Fruit fly (Drosophila melanogaster) whole organism, embryonic: ENCODE measurements around the gene Naa20A.

Source experiments
- Aef1 ChIP-seq: fragments of 200-800 bp; sonication (Bioruptor generic); IDR thresholded peaks from 3 replicates; pipeline ENCODE4 v1.3.6; 2022; ENCODE audit warnings: missing biosample characterization, missing genetic modification characterization
- Atf-2 ChIP-seq: fragments of 200-800 bp; sonication (Bioruptor generic); optimal IDR thresholded peaks from 2 replicates; lab custom pipeline; 2016; ENCODE audit warnings: missing biosample characterization, missing genetic modification characterization
- B-H2 ChIP-seq: fragments of 200-800 bp; sonication (Bioruptor generic); optimal IDR thresholded peaks from 2 replicates; lab custom pipeline; 2018; ENCODE audit warnings: missing biosample characterization, mild to moderate bottlenecking, missing genetic modification characterization
- CG12236 ChIP-seq: fragments of 200-800 bp; sonication (Bioruptor generic); optimal IDR thresholded peaks from 2 replicates; lab custom pipeline; 2016; ENCODE audit warnings: missing biosample characterization, missing genetic modification characterization
- CG12299 ChIP-seq: fragments of 200-800 bp; sonication (Bioruptor generic); optimal IDR thresholded peaks from 2 replicates; lab custom pipeline; 2018; ENCODE audit warnings: missing biosample characterization, mild to moderate bottlenecking, missing genetic modification characterization
- CG12744 ChIP-seq: fragments of 200-800 bp; sonication (Bioruptor generic); optimal IDR thresholded peaks from 2 replicates; lab custom pipeline; 2016; ENCODE audit warnings: missing biosample characterization, missing genetic modification characterization
- CG13424 ChIP-seq: fragments of 200-800 bp; sonication (Bioruptor generic); optimal IDR thresholded peaks from 2 replicates; lab custom pipeline; 2019; ENCODE audit warnings: missing biosample characterization, mild to moderate bottlenecking, missing genetic modification characterization, moderate library complexity
- CG15479 ChIP-seq: fragments of 200-800 bp; sonication (Bioruptor generic); optimal IDR thresholded peaks from 3 replicates; lab custom pipeline; 2019; ENCODE audit warnings: missing biosample characterization, mild to moderate bottlenecking, missing genetic modification characterization, moderate library complexity
- CG15601 ChIP-seq: fragments of 200-800 bp; sonication (Bioruptor generic); optimal IDR thresholded peaks from 3 replicates; lab custom pipeline; 2019; ENCODE audit warnings: missing biosample characterization, mild to moderate bottlenecking, missing genetic modification characterization, moderate library complexity
- CG1792 ChIP-seq: fragments of 200-800 bp; sonication (Bioruptor generic); optimal IDR thresholded peaks from 2 replicates; lab custom pipeline; 2016; ENCODE audit warnings: missing biosample characterization, missing genetic modification characterization
- CG2120 ChIP-seq: fragments of 200-800 bp; sonication (Bioruptor generic); optimal IDR thresholded peaks from 3 replicates; lab custom pipeline; 2016; ENCODE audit warnings: missing biosample characterization, missing genetic modification characterization
- CG31365 ChIP-seq: fragments of 200-800 bp; sonication (Bioruptor generic); optimal IDR thresholded peaks from 2 replicates; lab custom pipeline; 2018; ENCODE audit warnings: missing biosample characterization, mild to moderate bottlenecking, missing genetic modification characterization
- CG4730 ChIP-seq: fragments of 200-800 bp; sonication (Bioruptor generic); IDR thresholded peaks from 2 replicates; pipeline ENCODE4 v1.3.6; 2022; ENCODE audit warnings: missing biosample characterization, missing genetic modification characterization
- CG7372 ChIP-seq: fragments of 200-800 bp; sonication (Bioruptor generic); IDR thresholded peaks from 2 replicates; pipeline ENCODE4 v1.3.6; 2022; ENCODE audit warnings: missing biosample characterization, missing genetic modification characterization
- CG7839 ChIP-seq: fragments of 200-800 bp; sonication (Bioruptor generic); optimal IDR thresholded peaks from 3 replicates; lab custom pipeline; 2018; ENCODE audit warnings: missing biosample characterization, mild to moderate bottlenecking, missing genetic modification characterization, moderate library complexity
- CG8281 ChIP-seq: fragments of 200-800 bp; sonication (Bioruptor generic); optimal IDR thresholded peaks from 2 replicates; lab custom pipeline; 2018; ENCODE audit warnings: missing biosample characterization, mild to moderate bottlenecking, missing genetic modification characterization, moderate library complexity
- CTCF ChIP-seq: fragments of 200-800 bp; sonication (Bioruptor generic); optimal IDR thresholded peaks from 2 replicates; lab custom pipeline; 2017; ENCODE audit warnings: missing biosample characterization, mild to moderate bottlenecking, missing genetic modification characterization, moderate library complexity
- D ChIP-seq, 2 experiments: fragments of 200-800 bp in 1 of 2; fragments of >200 bp in 1 of 2; sonication (Bioruptor generic) in 1 of 2; optimal IDR thresholded peaks; 2 replicates in 1 of 2; 3 replicates in 1 of 2; lab custom pipeline; 2017; ENCODE audit warnings: mild to moderate bottlenecking in 1 of 2, missing biosample characterization in 1 of 2, missing genetic modification characterization in 1 of 2, missing genetic modification reagents in 1 of 2
- Deaf1 ChIP-seq: fragments of 200-800 bp; optimal IDR thresholded peaks from 3 replicates; lab custom pipeline; 2019; ENCODE audit warnings: missing biosample characterization, mild to moderate bottlenecking, missing genetic modification characterization, moderate library complexity
- Dll ChIP-seq: fragments of 200-800 bp; sonication (Bioruptor generic); IDR thresholded peaks from 4 replicates; pipeline ENCODE4 v1.3.6; 2022; ENCODE audit warnings: missing biosample characterization, missing genetic modification characterization; ENCODE audit not compliant: partially characterized antibody
- GATAe ChIP-seq: fragments of 200-800 bp; sonication (Bioruptor generic); conservative IDR thresholded peaks from 2 replicates; pipeline ENCODE4 v1.3.6; 2022; ENCODE audit warnings: missing biosample characterization, missing genetic modification characterization
- Gug ChIP-seq: fragments of 200-800 bp; sonication (Bioruptor generic); IDR thresholded peaks from 4 replicates; pipeline ENCODE4 v1.3.6; 2022; ENCODE audit warnings: missing biosample characterization, missing genetic modification characterization
- HHEX ChIP-seq: fragments of 200-800 bp; sonication (Bioruptor generic); optimal IDR thresholded peaks from 3 replicates; lab custom pipeline; 2017; ENCODE audit warnings: missing biosample characterization, mild to moderate bottlenecking, missing genetic modification characterization, missing genetic modification reagents
- Hmx ChIP-seq: fragments of 200-800 bp; sonication (Bioruptor generic); optimal IDR thresholded peaks from 2 replicates; lab custom pipeline; 2016; ENCODE audit warnings: missing biosample characterization, missing genetic modification characterization
- Lim3 ChIP-seq: fragments of 200-800 bp; sonication (Bioruptor generic); IDR thresholded peaks from 2 replicates; pipeline ENCODE4 v1.3.6; 2022; ENCODE audit warnings: missing biosample characterization, missing genetic modification characterization
- MTF-1 ChIP-seq: fragments of 200-800 bp; sonication (Bioruptor generic); optimal IDR thresholded peaks from 2 replicates; lab custom pipeline; 2018; ENCODE audit warnings: missing biosample characterization, mild to moderate bottlenecking, missing genetic modification characterization, borderline replicate concordance
- Myb ChIP-seq: fragments of 200-800 bp; sonication (Bioruptor generic); optimal IDR thresholded peaks from 2 replicates; lab custom pipeline; 2016; ENCODE audit warnings: missing biosample characterization, missing genetic modification characterization
- Oaz ChIP-seq: fragments of 200-800 bp; sonication (Bioruptor generic); IDR thresholded peaks from 2 replicates; pipeline ENCODE4 v1.3.6; 2022; ENCODE audit warnings: missing biosample characterization, missing genetic modification characterization
- Side ChIP-seq: fragments of 200-800 bp; sonication (Bioruptor generic); optimal IDR thresholded peaks from 2 replicates; lab custom pipeline; 2016; ENCODE audit warnings: missing biosample characterization, missing genetic modification characterization
- Sox102F ChIP-seq: fragments of 200-800 bp; sonication (Bioruptor generic); optimal IDR thresholded peaks from 2 replicates; lab custom pipeline; 2018; ENCODE audit warnings: missing biosample characterization, mild to moderate bottlenecking, missing genetic modification characterization, moderate library complexity
- Xbp1 ChIP-seq: fragments of 200-800 bp; sonication (Bioruptor generic); optimal IDR thresholded peaks from 3 replicates; lab custom pipeline; 2016; ENCODE audit warnings: missing biosample characterization, mild to moderate bottlenecking, missing genetic modification characterization
- ab ChIP-seq: fragments of 200-800 bp; sonication (Bioruptor generic); optimal IDR thresholded peaks from 2 replicates; lab custom pipeline; 2016; ENCODE audit warnings: missing biosample characterization, missing genetic modification characterization
- bbx ChIP-seq: fragments of 200-800 bp; sonication (Bioruptor generic); IDR thresholded peaks from 2 replicates; pipeline ENCODE4 v1.3.6; 2022; ENCODE audit warnings: missing biosample characterization, missing genetic modification characterization; ENCODE audit not compliant: partially characterized antibody
- btn ChIP-seq: fragments of 200-800 bp; sonication (Bioruptor generic); optimal IDR thresholded peaks from 2 replicates; lab custom pipeline; 2016; ENCODE audit warnings: missing biosample characterization, missing genetic modification characterization
- caup ChIP-seq: fragments of 200-800 bp; sonication (Bioruptor generic); optimal IDR thresholded peaks from 3 replicates; lab custom pipeline; 2017; ENCODE audit warnings: missing biosample characterization, mild to moderate bottlenecking, missing genetic modification characterization, moderate library complexity; ENCODE audit not compliant: severe bottlenecking
- crc ChIP-seq: fragments of 200-800 bp; sonication (Bioruptor generic); optimal IDR thresholded peaks from 2 replicates; lab custom pipeline; 2016; ENCODE audit warnings: missing biosample characterization, missing genetic modification characterization
- croc ChIP-seq: fragments of 200-800 bp; sonication (Bioruptor generic); conservative IDR thresholded peaks from 3 replicates; pipeline ENCODE4 v1.3.6; 2022; ENCODE audit warnings: missing biosample characterization, missing genetic modification characterization
- dm ChIP-seq: fragments of 200-800 bp; sonication (Bioruptor generic); optimal IDR thresholded peaks from 3 replicates; lab custom pipeline; 2016; ENCODE audit warnings: missing biosample characterization, missing genetic modification characterization
- grn ChIP-seq: fragments of 200-800 bp; sonication (Bioruptor generic); optimal IDR thresholded peaks from 3 replicates; lab custom pipeline; 2017; ENCODE audit warnings: missing biosample characterization, missing genetic modification characterization
- hb ChIP-seq: fragments of 200-800 bp; sonication (Bioruptor generic); IDR thresholded peaks from 3 replicates; pipeline ENCODE4 v1.3.6; 2022; ENCODE audit warnings: missing biosample characterization, missing genetic modification characterization; ENCODE audit not compliant: partially characterized antibody
- hbn ChIP-seq: fragments of 200-800 bp; sonication (Bioruptor generic); IDR thresholded peaks from 2 replicates; pipeline ENCODE4 v1.3.6; 2022; ENCODE audit warnings: missing biosample characterization, missing genetic modification characterization; ENCODE audit not compliant: partially characterized antibody
- hth ChIP-seq: fragments of >200 bp; optimal IDR thresholded peaks from 2 replicates; lab custom pipeline; 2017; ENCODE audit warnings: inconsistent platforms
- insv ChIP-seq, 2 experiments: fragments of 200-800 bp; sonication (Bioruptor generic); optimal IDR thresholded peaks; 3 replicates each; lab custom pipeline; 2016 to 2018; ENCODE audit warnings: missing biosample characterization in 2 of 2, missing genetic modification characterization in 2 of 2
- jing ChIP-seq: fragments of 200-800 bp; sonication (Bioruptor generic); optimal IDR thresholded peaks from 2 replicates; lab custom pipeline; 2018; ENCODE audit warnings: missing biosample characterization, mild to moderate bottlenecking, missing genetic modification characterization
- onecut ChIP-seq: fragments of 200-800 bp; sonication (Bioruptor generic); IDR thresholded peaks from 2 replicates; pipeline ENCODE4 v1.3.6; 2022; ENCODE audit warnings: missing biosample characterization, missing genetic modification characterization
- phol ChIP-seq: fragments of 200-800 bp; sonication (Bioruptor generic); optimal IDR thresholded peaks from 3 replicates; lab custom pipeline; 2018; ENCODE audit warnings: missing biosample characterization, mild to moderate bottlenecking, missing genetic modification characterization, moderate library complexity
- pzg ChIP-seq: fragments of 200-800 bp; sonication (Bioruptor generic); optimal IDR thresholded peaks from 3 replicates; lab custom pipeline; 2018; ENCODE audit warnings: missing biosample characterization, mild to moderate bottlenecking, missing genetic modification characterization, moderate library complexity
- sim ChIP-seq: fragments of 200-800 bp; sonication (Bioruptor generic); IDR thresholded peaks from 2 replicates; pipeline ENCODE4 v1.3.6; 2022; ENCODE audit warnings: missing biosample characterization, missing genetic modification characterization
- slbo ChIP-seq: fragments of 200-800 bp; sonication (Bioruptor generic); IDR thresholded peaks from 2 replicates; pipeline ENCODE4 v1.3.6; 2022; ENCODE audit warnings: missing biosample characterization, missing genetic modification characterization
- sr ChIP-seq: fragments of 200-800 bp; sonication (Bioruptor generic); IDR thresholded peaks from 3 replicates; pipeline ENCODE4 v1.3.6; 2022; ENCODE audit warnings: missing biosample characterization, missing genetic modification characterization
- stwl ChIP-seq: fragments of 200-800 bp; sonication (Bioruptor generic); optimal IDR thresholded peaks from 3 replicates; lab custom pipeline; 2018; ENCODE audit warnings: missing biosample characterization, mild to moderate bottlenecking, missing genetic modification characterization, moderate library complexity
- tio ChIP-seq: fragments of 200-800 bp; sonication (Bioruptor generic); optimal IDR thresholded peaks from 2 replicates; lab custom pipeline; 2017; ENCODE audit warnings: missing biosample characterization, missing genetic modification characterization, inconsistent platforms

Naa20A gene

dm6 chrX:19622924-19623323, at the start of gene Naa20A, which contains the start of gene MKP-4 (continued):
- no peak for TF ChIP-seq insv (GFP tag; optimal IDR thresholded peaks at IDR 0.05; lab: Kevin White, UChicago)
- peak; percentile 12 for TF ChIP-seq phol (tag; lab: Kevin White, UChicago)
- no peak for TF ChIP-seq CG2120 (GFP tag; lab: Kevin White, UChicago)
- TF ChIP-seq Dll (GFP tag; lab: Robert Waterston, UW) = peak; percentile 73
- TF ChIP-seq CG1792 (GFP tag; lab: Kevin White, UChicago) = no peak
- no peak for TF ChIP-seq hb
- TF ChIP-seq CG12236 (GFP tag; lab: Kevin White, UChicago) = no peak
- peak; percentile 67 for TF ChIP-seq hbn (GFP tag; lab: Robert Waterston, UW)
- TF ChIP-seq jing (GFP tag; lab: Kevin White, UChicago) = no peak
- TF ChIP-seq Gug (GFP tag; lab: Robert Waterston, UW) = no peak
- TF ChIP-seq CG4730 = no peak
- no peak for TF ChIP-seq caup (GFP tag; lab: Kevin White, UChicago)
- TF ChIP-seq Atf-2 (GFP tag; lab: Kevin White, UChicago) = no peak
- no peak for TF ChIP-seq CG7839
- TF ChIP-seq slbo (GFP tag; lab: Robert Waterston, UW) = no peak
- TF ChIP-seq Deaf1 (tag; lab: Kevin White, UChicago) = no peak
- no peak for TF ChIP-seq CTCF (GFP tag; lab: Kevin White, UChicago)
- no peak for TF ChIP-seq HHEX
- no peak for TF ChIP-seq Hmx (GFP tag; lab: Kevin White, UChicago)
- TF ChIP-seq CG15601 (tag; lab: Kevin White, UChicago) = no peak
- TF ChIP-seq CG13424 (tag; lab: Kevin White, UChicago) = no peak
- TF ChIP-seq CG15479 (GFP tag; lab: Kevin White, UChicago) = no peak
- no peak for TF ChIP-seq sim (GFP tag; lab: Robert Waterston, UW)
- TF ChIP-seq btn = no peak
- no peak for TF ChIP-seq Xbp1 (GFP tag; lab: Kevin White, UChicago)
- no peak for TF ChIP-seq croc
- TF ChIP-seq Lim3 (GFP tag; lab: Robert Waterston, UW) = no peak
- TF ChIP-seq D (optimal IDR thresholded peaks at IDR 0.05; lab: Kevin White, UChicago) = no peak
- TF ChIP-seq D (GFP tag; optimal IDR thresholded peaks at IDR 0.05; lab: Kevin White, UChicago) = no peak
- TF ChIP-seq CG8281 (tag; lab: Kevin White, UChicago) = no peak
- TF ChIP-seq Aef1 = no peak
- TF ChIP-seq Myb = peak; percentile 16
- no peak for TF ChIP-seq CG7372
- no peak for TF ChIP-seq MTF-1 (GFP tag; lab: Kevin White, UChicago)
- TF ChIP-seq Sox102F (GFP tag; lab: Kevin White, UChicago) = no peak
- TF ChIP-seq crc (GFP tag; lab: Kevin White, UChicago) = no peak
- no peak for TF ChIP-seq CG12744 (GFP tag; lab: Kevin White, UChicago)
- TF ChIP-seq CG12299 (tag; lab: Kevin White, UChicago) = no peak
- TF ChIP-seq bbx = peak; percentile 76
- TF ChIP-seq hth = no peak
- no peak for TF ChIP-seq sr (GFP tag; lab: Robert Waterston, UW)
- no peak for TF ChIP-seq CG31365
- peak; percentile 48 for TF ChIP-seq stwl
- no peak for TF ChIP-seq Side (GFP tag; lab: Kevin White, UChicago)
- TF ChIP-seq dm (GFP tag; lab: Kevin White, UChicago) = peak; percentile 40
- TF ChIP-seq Oaz (GFP tag; lab: Robert Waterston, UW) = no peak
- TF ChIP-seq GATAe (GFP tag; lab: Robert Waterston, UW) = no peak
- TF ChIP-seq tio (GFP tag; lab: Kevin White, UChicago) = no peak
- peak; percentile 77 for TF ChIP-seq pzg (GFP tag; lab: Kevin White, UChicago)
- no peak for TF ChIP-seq onecut
- TF ChIP-seq ab (GFP tag; lab: Kevin White, UChicago) = no peak
- TF ChIP-seq grn (GFP tag; lab: Kevin White, UChicago) = no peak
- TF ChIP-seq B-H2 (GFP tag; lab: Kevin White, UChicago) = no peak
